Worm (Caenorhabditis elegans): ENCODE measurements around the gene Y34B4A.10.

The Y34B4A.10 gene

DNA sequence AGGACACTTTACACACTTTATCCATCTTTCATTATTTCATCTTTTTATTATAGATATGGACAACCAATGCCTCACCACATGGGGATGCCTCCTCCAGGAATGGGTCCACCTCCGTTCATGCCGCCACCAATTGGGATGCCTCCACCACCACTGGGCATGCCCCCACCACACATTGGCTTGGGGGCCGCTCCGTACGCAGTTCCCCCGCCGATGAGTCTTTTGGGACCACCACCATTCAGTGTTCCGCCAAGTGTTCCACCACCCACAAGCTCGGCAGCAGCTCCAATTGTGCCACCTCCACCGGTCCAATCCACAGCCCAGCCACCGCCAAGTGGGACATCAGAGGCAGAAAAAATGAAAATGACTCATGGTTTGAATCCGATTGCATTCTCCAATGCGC lies 34.9 kb upstream of the Y34B4A.10 start:
- TF ChIP-seq ekl-4 (GFP tag; IDR thresholded peaks at IDR 0.05) = 0 out of 2 replicates have a peak, but pooled peaks have one; percentile 7
- TF ChIP-seq ceh-79 (tag; optimal IDR thresholded peaks at IDR 0.05) = no peak
- TF ChIP-seq zfh-2 (GFP tag; conservative IDR thresholded peaks at IDR 0.05) = peak; percentile 90
- TF ChIP-seq egrh-3 (GFP tag; IDR thresholded peaks at IDR 0.05) = peak; percentile 65
- TF ChIP-seq lin-26 (GFP tag; IDR thresholded peaks at IDR 0.05) = 0 out of 2 replicates have a peak, but pooled peaks have one; percentile 8
- TF ChIP-seq pha-4 (tag; optimal IDR thresholded peaks at IDR 0.05) = no peak
- TF ChIP-seq attf-5 (GFP tag; optimal IDR thresholded peaks at IDR 0.05) = no peak
- TF ChIP-seq nfya-1 (tag; optimal IDR thresholded peaks at IDR 0.05; ENCODE audit: borderline replicate concordance, insufficient read depth) = no peak
- TF ChIP-seq fkh-3 (tag; optimal IDR thresholded peaks at IDR 0.05) = peak; percentile 22

DNA sequence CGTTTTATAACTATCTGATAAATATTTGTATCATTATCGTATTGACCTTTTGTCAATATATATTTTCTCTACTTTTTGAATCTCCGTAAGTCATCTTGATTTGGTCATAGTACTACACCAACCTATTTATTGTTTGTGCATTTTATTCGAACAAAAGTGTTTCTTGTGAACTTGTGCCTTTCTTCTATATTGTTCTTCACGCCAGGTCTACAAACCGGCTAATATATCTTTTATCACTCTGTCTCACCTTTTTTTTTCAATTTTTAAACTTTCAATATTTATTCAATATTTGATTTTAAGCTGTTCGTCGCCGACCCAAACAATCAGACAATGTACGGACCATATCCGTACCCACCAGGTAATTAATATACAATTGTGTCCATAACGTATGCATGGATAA lies 33.6 kb upstream of the Y34B4A.10 start, which contains the start of gene hrpa-2:
TSS of gene hrpa-2 (plus strand) at position 301 of the 400 bp plus-strand sequence.
- TF ChIP-seq dpff-1 (tag; optimal IDR thresholded peaks at IDR 0.05) (no peak), ceh-79 (tag; optimal IDR thresholded peaks at IDR 0.05) (no peak), somi-1 (GFP tag; optimal IDR thresholded peaks at IDR 0.05) (no peak), madf-8 (GFP tag; conservative IDR thresholded peaks at IDR 0.05) (no peak), madf-6 (GFP tag; IDR thresholded peaks at IDR 0.05) (no peak), dpl-1 (GFP tag; optimal IDR thresholded peaks at IDR 0.05) (no peak), F22D6.2 (tag; optimal IDR thresholded peaks at IDR 0.05) (no peak), let-526 (GFP tag; IDR thresholded peaks at IDR 0.05) (no peak), ceh-58 (GFP tag; IDR thresholded peaks at IDR 0.05) (no peak), F52B5.7 (tag; optimal IDR thresholded peaks at IDR 0.05) (no peak), F33H1.4 (GFP tag; IDR thresholded peaks at IDR 0.05) (no peak), zfh-2 (GFP tag; conservative IDR thresholded peaks at IDR 0.05) (no peak), F37B4.10 (GFP tag; IDR thresholded peaks at IDR 0.05) (no peak), ztf-25 (GFP tag; IDR thresholded peaks at IDR 0.05) (no peak), cebp-1 (GFP tag; IDR thresholded peaks at IDR 0.05) (no peak), cebp-1 (tag; optimal IDR thresholded peaks at IDR 0.05) (no peak), nfya-2 (GFP tag; IDR thresholded peaks at IDR 0.05) (no peak), nhr-90 (tag; optimal IDR thresholded peaks at IDR 0.05) (no peak), aptf-3 (GFP tag; IDR thresholded peaks at IDR 0.05) (no peak), B0336.3 (GFP tag; IDR thresholded peaks at IDR 0.05) (no peak)

DNA sequence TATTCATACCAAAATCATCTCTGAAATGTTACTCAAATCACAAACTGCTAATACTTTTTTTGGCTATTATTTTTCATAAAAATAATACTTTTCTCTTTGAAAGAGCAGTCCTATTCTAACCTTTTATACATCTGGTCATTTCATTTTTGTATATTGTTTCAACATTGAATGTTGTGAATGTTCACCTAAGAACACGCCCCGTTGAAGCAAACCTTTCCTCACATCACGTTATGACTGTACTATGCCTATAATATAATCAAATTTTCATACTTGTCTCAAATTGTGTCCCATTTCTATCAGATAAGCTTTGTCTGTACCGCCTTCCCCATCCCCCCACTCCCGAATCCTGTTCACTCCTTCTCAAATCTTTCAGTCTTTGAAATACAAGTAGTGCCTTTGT lies 31.4 kb upstream of the Y34B4A.10 start:
- no peak for TF ChIP-seq madf-8 (GFP tag; conservative IDR thresholded peaks at IDR 0.05)
- TF ChIP-seq athp-1 (tag; optimal IDR thresholded peaks at IDR 0.05) = no peak
- TF ChIP-seq rpc-1 (optimal IDR thresholded peaks at IDR 0.05) = no peak
- no peak for TF ChIP-seq rpc-1 (tag; optimal IDR thresholded peaks at IDR 0.05)
- TF ChIP-seq rcor-1 (GFP tag; IDR thresholded peaks at IDR 0.05) = no peak
- no peak for TF ChIP-seq unc-130 (GFP tag; optimal IDR thresholded peaks at IDR 0.05)

- TF ChIP-seq let-607 (tag; optimal IDR thresholded peaks at IDR 0.05) = no peak
- no peak for TF ChIP-seq ccch-3 (GFP tag; optimal IDR thresholded peaks at IDR 0.05)
- TF ChIP-seq efl-1 (GFP tag; optimal IDR thresholded peaks at IDR 0.05) = no peak
- TF ChIP-seq B0019.2 (GFP tag; conservative IDR thresholded peaks at IDR 0.05) = no peak
- no peak for TF ChIP-seq T07F8.4 (tag; optimal IDR thresholded peaks at IDR 0.05)
- TF ChIP-seq C17E4.6 (GFP tag; IDR thresholded peaks at IDR 0.05) = no peak
- no peak for TF ChIP-seq somi-1 (GFP tag; optimal IDR thresholded peaks at IDR 0.05)
- no peak for TF ChIP-seq K11D2.4 (GFP tag; IDR thresholded peaks at IDR 0.05)
- TF ChIP-seq madf-10 (tag; optimal IDR thresholded peaks at IDR 0.05) = no peak
- no peak for TF ChIP-seq lin-40 (tag; optimal IDR thresholded peaks at IDR 0.05)
These were observed 23.4 kb upstream of the Y34B4A.10 start, which contains the start of gene H28G03.3 for ce11 chrX:5226265-5226664. Gene H28G03.3 (minus strand): TSS chrX:5226365.

All from whole organism, young adult.